Worm (Caenorhabditis elegans): ENCODE measurements around the gene T05C12.11.

- TF ChIP-seq ztf-11 (tag; optimal IDR thresholded peaks at IDR 0.05) (no peak), nhr-237 (tag; optimal IDR thresholded peaks at IDR 0.05) (no peak), dpl-1 (GFP tag; optimal IDR thresholded peaks at IDR 0.05) (no peak), sox-4 (tag; optimal IDR thresholded peaks at IDR 0.05) (no peak)
Measured at ce11 chrII:8216922-8217321, 46.6 kb upstream of the T05C12.11 start, which contains the start of gene ifg-1.

Data from whole organism, L1 larva.